Worm (Caenorhabditis elegans) whole organism, L4/young adult: ENCODE results near the gene Y54G2A.37.
A peak's percentile ranks its signal among the peaks of the same experiment; 100 is the strongest.
"Not testable (repeated sequence)": the region's sequence is repeated elsewhere in the genome, so short reads cannot be mapped to it uniquely, and the experiment has no call there.

ENCODE experiments used
- W03F9.2 ChIP-seq: fragments of 150-350 bp; optimal IDR thresholded peaks from 2 replicates; lab custom pipeline; 2014; ENCODE audit warnings: missing biosample characterization, missing genetic modification characterization
- dao-5 ChIP-seq: sonication (generic microtip); optimal IDR thresholded peaks from 2 replicates; lab custom pipeline; 2016; ENCODE audit warnings: missing genotype, missing genetic modification characterization, moderate library complexity, missing compliant biosample characterization
- him-1 ChIP-seq: sonication (generic microtip); optimal IDR thresholded peaks from 2 replicates; lab custom pipeline; 2016; ENCODE audit warnings: missing genotype, missing genetic modification reagents, missing genetic modification characterization, missing compliant biosample characterization

Y54G2A.37 gene

DNA sequence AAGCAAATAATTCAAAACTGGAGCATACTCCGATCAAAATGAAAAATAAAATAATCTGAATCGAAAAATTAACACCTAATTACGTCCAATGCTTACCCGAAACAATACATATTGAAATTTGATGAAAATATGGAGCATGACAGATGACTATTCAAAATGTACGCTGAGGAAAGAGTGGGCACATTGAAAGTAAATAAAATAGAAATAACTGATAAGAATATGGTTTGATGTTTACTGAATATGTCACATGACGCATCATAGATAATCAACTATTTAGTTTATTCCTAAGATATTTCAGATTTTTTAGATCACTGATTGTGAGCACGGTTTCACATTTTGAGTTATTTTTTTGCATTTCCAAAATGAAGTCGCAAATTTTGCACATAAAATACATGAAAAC, 22.2 kb upstream of the Y54G2A.37 start, which contains the start of gene Y54G2A.52:
Gene Y54G2A.52, minus strand, starts transcription at position 348 of the 400 bp plus-strand sequence.
- no peak for TF ChIP-seq him-1 (tag; lab: Kevin White, UChicago)
- no peak for TF ChIP-seq W03F9.2 (tag; lab: Kevin White, UChicago)
- no peak for TF ChIP-seq dao-5 (tag; lab: Kevin White, UChicago)

DNA sequence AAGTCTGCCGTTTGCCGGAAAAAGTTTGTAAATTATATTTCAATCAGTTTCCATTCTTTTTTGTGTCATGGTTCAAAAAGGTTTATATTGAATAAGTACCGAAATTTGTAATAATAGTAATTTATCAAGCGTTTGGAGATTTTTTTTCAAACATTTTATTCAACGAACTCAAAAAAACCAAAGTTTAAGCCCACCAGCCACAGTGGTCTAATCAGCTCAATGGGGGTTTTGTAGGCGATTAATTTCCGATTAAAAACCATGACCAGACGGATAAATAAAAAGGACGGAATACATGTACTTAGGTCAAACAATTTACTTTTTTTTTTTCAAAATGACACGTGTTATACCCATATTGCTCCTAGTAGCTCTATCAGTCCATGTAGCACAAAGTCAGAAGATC, 21.1 kb upstream of the Y54G2A.37 start, which contains the start of gene Y54G2A.10:
Gene Y54G2A.10, plus strand, starts transcription at position 301 of the 400 bp plus-strand sequence.
- TF ChIP-seq him-1 (tag; lab: Kevin White, UChicago), result no peak
- no peak for TF ChIP-seq dao-5 (tag; lab: Kevin White, UChicago)
- TF ChIP-seq W03F9.2 (tag; lab: Kevin White, UChicago), result no peak

DNA sequence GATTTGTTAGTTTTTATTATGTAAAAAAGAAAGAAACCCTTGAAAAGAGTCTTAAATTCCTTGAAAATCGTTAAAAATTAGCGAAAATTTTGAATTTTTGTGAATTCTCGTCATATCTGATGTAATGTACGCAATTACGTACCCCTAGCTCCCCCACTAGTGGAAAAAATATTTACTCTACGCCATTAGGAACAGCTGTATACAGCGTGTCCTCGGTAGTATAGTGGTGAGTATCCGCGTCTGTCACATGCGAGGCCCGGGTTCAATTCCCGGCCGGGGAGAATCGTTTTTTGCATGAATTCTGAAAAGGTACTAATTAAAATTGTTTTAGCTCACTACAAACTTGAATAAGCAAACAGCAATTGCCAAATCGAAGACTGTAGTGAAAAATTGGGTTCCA, 20.6 kb upstream of the Y54G2A.37 start:
- no peak for TF ChIP-seq dao-5 (tag; lab: Kevin White, UChicago)
- TF ChIP-seq him-1 (tag; lab: Kevin White, UChicago), result no peak
- TF ChIP-seq W03F9.2 (tag; lab: Kevin White, UChicago), result no peak

DNA sequence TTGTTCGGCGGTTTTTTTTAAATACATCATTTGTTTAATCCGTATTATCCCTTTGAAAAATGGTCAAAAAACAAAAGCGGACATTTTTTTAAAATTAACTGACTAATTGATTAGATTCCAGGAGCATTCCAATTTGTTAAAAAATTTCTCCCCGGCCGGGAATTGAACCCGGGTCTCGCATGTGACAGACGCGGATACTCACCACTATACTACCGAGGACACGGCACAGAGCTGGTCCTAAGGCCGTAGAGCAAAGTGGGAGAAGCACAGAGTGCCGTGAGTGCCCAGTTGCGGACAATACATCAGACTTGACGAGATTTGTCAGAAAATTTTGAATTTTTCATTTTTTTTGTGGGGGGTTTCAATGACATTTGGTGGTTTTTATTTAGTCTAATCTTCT, 19.5 kb upstream of the Y54G2A.37 start:
- TF ChIP-seq dao-5 (tag; lab: Kevin White, UChicago) (no peak), him-1 (tag; lab: Kevin White, UChicago) (no peak), W03F9.2 (tag; lab: Kevin White, UChicago) (peak; percentile 30)

DNA sequence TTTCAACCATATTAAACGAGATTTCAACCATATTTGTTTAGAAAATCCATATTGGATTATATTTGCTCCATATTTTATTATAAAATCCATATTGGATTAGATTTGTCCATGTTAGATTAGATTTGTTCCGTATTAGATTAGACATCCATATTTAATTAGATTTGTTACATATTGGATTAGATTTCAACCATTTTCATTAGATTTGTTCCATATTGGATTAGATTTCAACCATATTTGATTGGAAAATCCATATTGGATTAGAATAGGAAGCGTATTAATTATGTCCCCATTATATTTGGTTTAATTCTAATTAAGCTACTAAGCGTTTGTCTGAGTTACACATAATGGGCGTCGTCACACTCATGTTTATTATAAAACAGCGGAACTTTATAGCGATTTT, 18.9 kb upstream of the Y54G2A.37 start, which contains the start of gene Y54G2A.44:
Gene Y54G2A.44, plus strand, starts transcription at position 301 of the 400 bp plus-strand sequence.
- not testable (repeated sequence) for TF ChIP-seq him-1, W03F9.2, dao-5 (tag; lab: Kevin White, UChicago)

DNA sequence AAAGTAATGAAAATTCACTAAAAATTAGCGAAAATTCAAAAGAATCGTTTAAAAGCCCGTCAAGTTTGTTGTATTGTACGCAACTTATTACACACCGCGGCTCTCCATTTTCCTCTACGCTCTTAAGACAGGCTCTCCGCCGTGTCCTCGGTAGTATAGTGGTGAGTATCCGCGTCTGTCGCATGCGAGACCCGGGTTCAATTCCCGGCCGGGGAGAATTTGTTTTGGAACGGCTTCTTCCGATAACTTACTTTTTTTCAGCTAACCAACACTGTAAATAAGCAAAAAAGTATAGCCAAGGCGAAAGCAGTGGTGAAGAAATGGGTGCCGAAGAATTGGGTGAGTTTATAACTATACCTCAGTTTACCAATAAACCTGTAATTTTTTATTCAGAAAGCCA, 18.3 kb upstream of the Y54G2A.37 start:
- TF ChIP-seq W03F9.2 (tag; lab: Kevin White, UChicago) (no peak), dao-5 (tag; lab: Kevin White, UChicago) (no peak), him-1 (tag; lab: Kevin White, UChicago) (no peak)

DNA sequence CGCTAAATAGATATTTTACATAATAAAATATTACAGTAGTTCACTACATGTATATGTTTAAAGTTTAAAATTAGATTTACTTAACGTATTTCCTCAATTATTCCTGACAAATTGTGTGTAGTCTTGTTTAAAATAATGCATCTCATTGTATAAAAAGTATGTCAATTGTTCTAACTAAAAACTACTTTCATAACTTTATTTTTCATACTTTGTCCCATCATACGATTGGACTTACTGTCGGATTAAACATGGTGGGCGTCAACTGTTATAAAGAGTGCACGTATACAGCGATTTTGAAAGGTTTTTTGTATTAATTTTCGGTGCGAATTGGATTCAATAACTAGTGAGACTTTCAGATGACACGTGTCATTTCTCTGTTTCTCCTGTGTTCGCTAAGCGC, 16.9 kb upstream of the Y54G2A.37 start, which contains the start of gene Y54G2A.32:
Gene Y54G2A.32, plus strand, starts transcription at position 301 of the 400 bp plus-strand sequence.
- TF ChIP-seq dao-5 (tag; lab: Kevin White, UChicago) (no peak), him-1 (tag; lab: Kevin White, UChicago) (no peak), W03F9.2 (tag; lab: Kevin White, UChicago) (no peak)

DNA sequence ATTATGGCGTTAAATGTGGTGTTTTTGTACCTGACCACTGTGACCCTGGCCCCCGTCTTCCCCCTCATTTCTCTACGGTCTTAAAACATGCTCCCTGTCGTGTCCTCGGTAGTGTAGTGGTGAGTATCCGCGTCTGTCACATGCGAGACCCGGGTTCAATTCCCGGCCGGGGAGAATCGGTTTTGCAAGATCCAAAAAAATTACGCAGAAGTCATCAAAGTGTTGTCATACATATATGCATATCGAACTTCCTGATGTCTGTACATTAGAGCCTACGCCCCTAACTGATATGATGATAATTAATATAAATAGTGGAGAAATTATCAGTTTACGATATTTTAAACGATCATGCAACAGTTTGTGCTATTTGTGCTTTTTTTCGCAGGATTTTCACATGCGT, 15.0 kb upstream of the Y54G2A.37 start, which contains the start of gene Y54G2A.45:
Gene Y54G2A.45, plus strand, starts transcription at position 333 of the 400 bp plus-strand sequence.
- TF ChIP-seq W03F9.2 (tag; lab: Kevin White, UChicago) (peak; percentile 71), him-1 (tag; lab: Kevin White, UChicago) (peak; percentile 1), dao-5 (tag; lab: Kevin White, UChicago) (peak; percentile 65)

DNA sequence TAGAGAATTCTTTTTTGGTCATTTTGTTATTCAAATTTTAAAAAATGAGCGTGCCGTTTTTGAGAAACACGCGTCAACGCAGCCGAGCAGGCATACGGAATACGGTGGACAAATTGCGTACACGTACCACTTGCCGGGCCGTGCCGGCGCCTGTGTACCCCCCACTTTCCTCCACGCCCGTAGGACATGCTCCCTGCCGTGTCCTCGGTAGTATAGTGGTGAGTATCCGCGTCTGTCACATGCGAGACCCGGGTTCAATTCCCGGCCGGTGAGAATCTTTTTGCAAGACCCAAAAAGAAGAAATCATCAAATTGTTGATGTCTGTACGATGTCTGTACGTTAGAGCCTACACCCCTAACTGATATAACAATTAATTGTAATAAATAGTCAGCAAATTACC, 12.4 kb upstream of the Y54G2A.37 start:
- TF ChIP-seq him-1 (tag; lab: Kevin White, UChicago), result no peak
- no peak for TF ChIP-seq dao-5 (tag; lab: Kevin White, UChicago)
- no peak for TF ChIP-seq W03F9.2 (tag; lab: Kevin White, UChicago)

DNA sequence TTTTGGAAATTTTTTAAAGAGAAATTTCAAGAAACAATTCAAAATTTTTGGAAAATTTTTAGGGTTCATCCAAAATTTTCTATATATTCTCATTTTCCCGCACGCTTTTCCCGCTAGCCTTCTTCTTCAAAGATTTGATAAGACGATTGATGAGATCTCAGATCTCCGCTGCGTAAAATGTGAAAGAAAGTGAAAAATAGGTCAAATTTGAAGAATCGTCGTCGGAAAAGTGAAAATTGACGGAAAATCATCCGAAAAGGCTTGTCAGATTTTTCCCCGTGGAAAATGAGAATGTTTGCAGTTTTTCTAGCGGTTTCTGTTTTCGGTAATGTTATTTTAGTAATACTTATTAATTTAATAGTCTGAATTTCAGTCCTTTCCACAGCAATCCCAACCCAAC, 11.3 kb upstream of the Y54G2A.37 start, which contains the start of gene Y54G2A.76:
Gene Y54G2A.76, plus strand, starts transcription at position 203 of the 400 bp plus-strand sequence.
- TF ChIP-seq him-1 (tag; lab: Kevin White, UChicago) (no peak), dao-5 (tag; lab: Kevin White, UChicago) (no peak), W03F9.2 (tag; lab: Kevin White, UChicago) (no peak)

DNA sequence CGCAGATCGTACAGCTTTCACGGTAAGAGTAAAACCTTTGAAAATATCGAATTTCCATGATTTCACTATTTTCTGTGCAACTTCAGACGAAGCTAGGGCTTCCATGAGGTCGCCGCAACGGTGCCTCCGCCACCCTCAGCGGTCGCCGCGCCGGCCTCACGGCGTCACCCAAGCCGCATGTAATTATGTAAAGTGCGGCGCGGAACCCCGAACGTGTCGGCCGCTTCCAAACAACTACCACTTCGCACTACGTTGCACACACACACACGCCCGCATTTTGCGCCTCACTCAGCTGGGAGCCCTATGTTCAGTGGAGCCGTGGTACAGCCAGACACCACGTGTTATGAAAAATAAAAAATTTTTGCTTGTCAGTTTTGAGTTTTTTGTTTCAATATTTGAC, 3.5 kb upstream of the Y54G2A.37 start:
- TF ChIP-seq him-1 (tag; lab: Kevin White, UChicago) (no peak), W03F9.2 (tag; lab: Kevin White, UChicago) (no peak), dao-5 (tag; lab: Kevin White, UChicago) (no peak)

DNA sequence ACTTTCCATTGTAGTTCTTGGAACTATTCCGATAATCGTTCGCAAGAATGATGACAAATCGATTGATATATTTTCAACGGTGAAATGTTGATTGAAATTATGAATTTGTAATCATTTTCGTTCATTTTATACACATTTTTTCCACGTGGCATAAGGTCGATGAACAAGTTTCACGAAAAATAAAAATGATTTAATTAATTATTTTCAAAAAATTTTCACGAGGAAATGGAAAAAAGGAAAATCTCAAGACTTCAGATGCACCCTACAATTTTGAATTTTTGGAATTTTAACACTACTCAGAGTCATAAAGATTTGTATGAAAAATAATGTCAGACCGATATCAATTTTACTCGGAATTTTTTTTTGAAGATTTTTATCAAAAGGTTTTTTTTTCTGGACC, 875 bp upstream of the Y54G2A.37 start, which contains the start of gene Y54G2A.13:
Gene Y54G2A.13, minus strand, starts transcription at position 101 of the 400 bp plus-strand sequence.
- TF ChIP-seq W03F9.2 (tag; lab: Kevin White, UChicago) (no peak), dao-5 (tag; lab: Kevin White, UChicago) (no peak), him-1 (tag; lab: Kevin White, UChicago) (no peak)

DNA sequence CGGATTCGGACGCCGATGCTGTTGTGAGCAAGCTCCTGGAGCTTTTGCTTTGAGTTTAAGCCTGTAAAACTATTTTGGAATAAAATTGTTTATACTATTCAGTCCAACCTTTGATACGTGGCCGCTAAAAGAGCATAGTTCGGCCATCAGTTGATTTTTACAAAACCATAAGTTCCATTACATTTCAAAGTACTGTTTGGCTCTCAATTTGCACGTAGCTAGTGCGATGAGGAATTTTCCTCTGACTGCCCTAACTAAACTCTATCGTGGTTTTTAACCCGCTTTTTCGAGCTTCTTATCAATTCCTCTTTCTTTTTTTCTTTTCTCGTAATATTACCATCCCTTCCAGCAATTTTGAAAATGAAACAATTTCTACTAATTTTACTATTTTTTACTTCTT, 2.9 kb downstream of the Y54G2A.37 start, which contains the start of gene clec-80:
Gene clec-80, plus strand, starts transcription at position 301 of the 400 bp plus-strand sequence.
- TF ChIP-seq him-1 (tag; lab: Kevin White, UChicago) (no peak), W03F9.2 (tag; lab: Kevin White, UChicago) (no peak), dao-5 (tag; lab: Kevin White, UChicago) (no peak)
